Worm (Caenorhabditis elegans) whole organism, early embryonic: ENCODE results near the gene hrpa-2.

ENCODE experiments used
- ama-1 ChIP-seq: fragments of 150-350 bp; optimal IDR thresholded peaks from 2 replicates; lab custom pipeline; 2014
- ceh-13 ChIP-seq: fragments of 200-800 bp; sonication (Bioruptor generic); optimal IDR thresholded peaks from 2 replicates; lab custom pipeline; 2018; ENCODE audit warnings: mild to moderate bottlenecking, missing genetic modification characterization, missing compliant biosample characterization
- ets-7 ChIP-seq: sonication (generic microtip); optimal IDR thresholded peaks from 2 replicates; lab custom pipeline; 2016; ENCODE audit warnings: missing genotype, missing genetic modification characterization, missing compliant biosample characterization
- flt-1 ChIP-seq: fragments of 200-800 bp; sonication (Bioruptor generic); IDR thresholded peaks from 2 replicates; pipeline ENCODE4 v1.3.6; 2022; ENCODE audit warnings: missing genetic modification characterization, missing compliant biosample characterization
- hnd-1 ChIP-seq: sonication (generic microtip); optimal IDR thresholded peaks from 2 replicates; lab custom pipeline; 2016; ENCODE audit warnings: missing genetic modification characterization, missing compliant biosample characterization
- scrt-1 ChIP-seq: fragments of 200-800 bp; sonication (Bioruptor generic); IDR thresholded peaks from 2 replicates; pipeline ENCODE4 v1.3.6; 2022; ENCODE audit warnings: missing genetic modification characterization, missing compliant biosample characterization
- sea-1 ChIP-seq: fragments of 200-800 bp; sonication (Bioruptor generic); conservative IDR thresholded peaks from 2 replicates; pipeline ENCODE4 v1.3.6; 2022; ENCODE audit warnings: missing genetic modification characterization, missing compliant biosample characterization
- tbx-11 ChIP-seq: fragments of 200-800 bp; sonication (Bioruptor generic); IDR thresholded peaks from 2 replicates; pipeline ENCODE4 v1.3.6; 2022; ENCODE audit warnings: missing genetic modification characterization, missing compliant biosample characterization

DNA sequence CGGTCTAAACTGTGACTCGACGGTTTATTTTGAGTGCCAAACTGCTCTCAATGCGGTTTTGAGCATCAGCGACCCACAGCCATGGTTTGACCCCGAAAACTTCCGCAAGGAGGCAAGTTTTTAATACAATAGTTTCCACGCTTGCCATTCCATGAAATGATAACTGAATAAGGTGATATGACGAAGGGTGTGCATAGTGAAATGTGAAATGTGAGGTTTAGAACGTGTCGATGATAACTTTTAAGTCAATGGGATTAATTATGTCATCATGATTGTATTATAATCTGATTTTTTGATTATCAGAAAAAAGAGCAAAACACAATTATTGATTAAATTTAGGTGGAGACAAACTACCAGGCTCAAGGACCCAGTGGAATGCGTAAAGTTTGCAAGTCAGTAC, 39.2 kb downstream of the hrpa-2 start:
- no peak for TF ChIP-seq flt-1
- TF ChIP-seq ama-1 (lab: Kevin White, UChicago), result no peak
- no peak for TF ChIP-seq hnd-1 (tag; lab: Kevin White, UChicago)
- no peak for TF ChIP-seq ets-7
- TF ChIP-seq sea-1 (GFP tag; lab: Robert Waterston, UW), result no peak
- TF ChIP-seq tbx-11 (GFP tag; lab: Robert Waterston, UW), result no peak
- no peak for TF ChIP-seq ceh-13 (GFP tag; lab: Kevin White, UChicago)
- TF ChIP-seq scrt-1 (GFP tag; lab: Robert Waterston, UW), result no peak
